Worm (Caenorhabditis elegans): ENCODE measurements around the gene srg-39.
A peak's percentile ranks its signal among the peaks of the same experiment; 100 is the strongest.

Gene srg-39

DNA sequence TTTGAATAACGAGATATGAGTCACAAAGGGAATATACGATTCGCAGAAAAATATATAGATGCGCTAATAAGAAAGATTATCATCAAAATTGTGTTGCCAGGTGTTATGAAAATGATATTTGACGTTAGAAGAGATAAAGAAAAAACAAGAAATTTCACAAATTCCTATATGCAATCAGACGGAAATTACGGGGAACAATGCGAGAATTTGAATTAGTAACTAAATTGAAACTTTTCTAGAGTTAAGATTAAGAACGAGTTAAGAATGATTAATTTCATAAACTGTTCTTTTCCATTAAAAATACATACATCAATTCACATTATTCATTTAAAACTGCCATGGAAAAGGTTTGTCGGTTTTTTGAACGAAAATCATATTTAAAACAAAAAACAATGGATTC is 43.9 kb upstream of the srg-39 start, which contains the start of gene clc-6:
clc-6 (minus strand) TSS at position 101 of the 400 bp plus-strand sequence.
- no peak for TF ChIP-seq unc-39 (tag; optimal IDR thresholded peaks at IDR 0.05)
- no peak for TF ChIP-seq lsy-12 (tag; optimal IDR thresholded peaks at IDR 0.05)
- no peak for TF ChIP-seq unc-62 (GFP tag; optimal IDR thresholded peaks at IDR 0.05)
- no peak for TF ChIP-seq jun-1 (tag; optimal IDR thresholded peaks at IDR 0.05)
- no peak for TF ChIP-seq ama-1 (optimal IDR thresholded peaks at IDR 0.05)
- TF ChIP-seq lin-39 (tag; optimal IDR thresholded peaks at IDR 0.05): no peak
- TF ChIP-seq ZK546.5 (tag; optimal IDR thresholded peaks at IDR 0.05): no peak
- no peak for TF ChIP-seq fkh-10 (GFP tag; optimal IDR thresholded peaks at IDR 0.05)
- no peak for TF ChIP-seq ceh-82 (tag; optimal IDR thresholded peaks at IDR 0.05)
- TF ChIP-seq sea-2 (GFP tag; optimal IDR thresholded peaks at IDR 0.05): no peak
- TF ChIP-seq nhr-25 (tag; optimal IDR thresholded peaks at IDR 0.05): no peak
- no peak for TF ChIP-seq nhr-11 (tag; optimal IDR thresholded peaks at IDR 0.05)

DNA sequence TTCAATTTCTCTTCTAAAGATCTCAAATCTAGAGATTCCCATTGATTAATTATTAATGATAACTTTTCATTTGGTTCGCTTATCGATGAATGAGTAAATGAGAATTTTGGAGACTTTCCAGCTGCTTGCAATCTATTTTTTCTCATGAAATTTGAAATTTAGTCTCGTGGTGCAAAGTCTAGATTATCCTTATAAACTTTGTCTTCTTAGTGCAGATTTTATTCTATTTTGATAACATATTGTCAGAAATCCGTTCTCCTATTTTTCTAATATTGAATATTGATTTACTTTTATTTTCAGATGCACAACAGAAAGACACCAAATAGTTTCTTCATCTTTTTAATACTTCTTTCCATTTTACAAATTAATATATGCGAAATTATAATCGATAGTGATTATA is 38.8 kb upstream of the srg-39 start, which contains the start of gene lgc-49:
lgc-49 (plus strand) TSS at position 301 of the 400 bp plus-strand sequence.
- TF ChIP-seq nfya-1 (tag; optimal IDR thresholded peaks at IDR 0.05; ENCODE audit: insufficient read depth) (no peak), pqm-1 (tag; optimal IDR thresholded peaks at IDR 0.05) (no peak), hmg-11 (tag; optimal IDR thresholded peaks at IDR 0.05) (no peak)

DNA sequence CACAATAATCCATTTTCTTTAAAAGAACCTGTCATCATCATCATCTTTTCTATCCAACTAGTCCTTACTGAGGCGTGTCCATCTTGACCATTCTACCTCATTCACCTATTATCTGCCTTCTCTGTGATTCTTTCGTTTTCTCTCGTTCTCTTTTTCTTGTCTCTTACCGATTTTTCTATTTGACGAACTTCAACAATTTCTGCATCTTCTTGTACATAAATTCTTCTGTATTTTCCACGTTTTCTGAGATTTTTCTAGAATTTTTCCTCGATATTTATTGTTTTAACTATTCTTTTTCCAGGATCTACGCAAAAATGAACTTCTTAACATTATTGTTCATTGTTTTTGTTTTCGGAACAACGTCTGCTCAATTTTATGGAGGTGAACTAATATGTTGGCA is 30.7 kb upstream of the srg-39 start, which contains the start of gene cnc-10:
cnc-10 (plus strand) TSS at position 301 of the 400 bp plus-strand sequence.
- TF ChIP-seq elt-1 (tag; optimal IDR thresholded peaks at IDR 0.05) (no peak), aly-2 (tag; optimal IDR thresholded peaks at IDR 0.05) (no peak), ceh-16 (tag; optimal IDR thresholded peaks at IDR 0.05) (no peak), nhr-237 (tag; optimal IDR thresholded peaks at IDR 0.05) (no peak), ama-1 (optimal IDR thresholded peaks at IDR 0.05) (no peak)

DNA sequence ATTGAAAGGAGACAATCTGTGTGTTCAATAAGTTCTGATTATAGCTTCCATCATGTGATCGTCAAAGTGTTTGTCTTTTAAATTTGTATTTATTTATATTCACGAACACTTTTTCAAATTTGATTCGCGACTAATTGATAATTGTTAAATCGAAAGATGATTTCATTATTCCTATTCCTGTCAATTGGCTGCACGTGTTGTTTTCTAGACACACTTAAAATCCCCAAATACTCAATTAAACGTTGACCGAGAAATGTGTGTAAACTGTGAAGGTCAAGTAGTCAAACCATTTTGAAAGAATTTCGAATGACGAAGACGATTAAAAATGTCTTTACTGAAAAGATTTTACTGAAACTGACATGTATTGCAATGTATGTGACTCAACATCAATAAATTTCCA is 28.7 kb upstream of the srg-39 start:
- no peak for TF ChIP-seq egl-5 (tag; optimal IDR thresholded peaks at IDR 0.05)
- no peak for TF ChIP-seq tbx-2 (tag; optimal IDR thresholded peaks at IDR 0.05)
- TF ChIP-seq nhr-67 (tag; optimal IDR thresholded peaks at IDR 0.05): no peak
- no peak for TF ChIP-seq R02D3.7 (tag; optimal IDR thresholded peaks at IDR 0.05)
- no peak for TF ChIP-seq eor-1 (tag; optimal IDR thresholded peaks at IDR 0.05)
- no peak for TF ChIP-seq unc-39 (tag; optimal IDR thresholded peaks at IDR 0.05)
- no peak for TF ChIP-seq fos-1 (tag; optimal IDR thresholded peaks at IDR 0.05)
- TF ChIP-seq nhr-23 (tag; optimal IDR thresholded peaks at IDR 0.05): no peak
- TF ChIP-seq fkh-2 (tag; optimal IDR thresholded peaks at IDR 0.05): no peak
- no peak for TF ChIP-seq nhr-76 (tag; optimal IDR thresholded peaks at IDR 0.05)
- TF ChIP-seq ztf-11 (tag; optimal IDR thresholded peaks at IDR 0.05): no peak
- no peak for TF ChIP-seq sea-2 (GFP tag; optimal IDR thresholded peaks at IDR 0.05)
- no peak for TF ChIP-seq nhr-43 (tag; optimal IDR thresholded peaks at IDR 0.05; ENCODE audit: poor library complexity, severe bottlenecking)
- TF ChIP-seq aly-2 (tag; optimal IDR thresholded peaks at IDR 0.05): no peak
- no peak for TF ChIP-seq pha-4 (tag; optimal IDR thresholded peaks at IDR 0.05)
- no peak for TF ChIP-seq zag-1 (tag; optimal IDR thresholded peaks at IDR 0.05)
- TF ChIP-seq unc-62 (GFP tag; optimal IDR thresholded peaks at IDR 0.05): no peak
- no peak for TF ChIP-seq daf-12 (tag; optimal IDR thresholded peaks at IDR 0.05)

DNA sequence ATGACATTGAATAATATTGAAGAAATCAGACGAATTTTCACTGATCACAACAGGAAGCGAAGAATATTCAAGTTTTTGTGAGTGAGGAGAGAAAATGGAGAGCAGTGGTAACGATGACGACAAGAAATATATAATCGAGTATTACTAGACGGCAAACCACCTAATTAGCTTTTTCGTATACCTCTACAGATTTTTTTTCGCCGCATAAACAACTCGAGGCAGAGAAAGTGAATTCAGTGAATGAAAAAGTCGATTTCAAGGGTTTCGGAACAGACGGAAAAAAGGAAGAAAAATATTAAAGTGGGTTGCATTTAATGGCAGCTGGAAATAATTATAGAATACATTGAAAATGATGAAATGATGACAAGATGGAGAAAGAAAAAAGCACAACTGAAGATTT is 25.3 kb upstream of the srg-39 start, which contains the start of gene gpa-1:
gpa-1 (minus strand) TSS at position 101 of the 400 bp plus-strand sequence.
- no peak for TF ChIP-seq sea-2 (GFP tag; optimal IDR thresholded peaks at IDR 0.05)
- TF ChIP-seq lin-39 (tag; optimal IDR thresholded peaks at IDR 0.05): no peak
- no peak for TF ChIP-seq unc-62 (GFP tag; optimal IDR thresholded peaks at IDR 0.05)

DNA sequence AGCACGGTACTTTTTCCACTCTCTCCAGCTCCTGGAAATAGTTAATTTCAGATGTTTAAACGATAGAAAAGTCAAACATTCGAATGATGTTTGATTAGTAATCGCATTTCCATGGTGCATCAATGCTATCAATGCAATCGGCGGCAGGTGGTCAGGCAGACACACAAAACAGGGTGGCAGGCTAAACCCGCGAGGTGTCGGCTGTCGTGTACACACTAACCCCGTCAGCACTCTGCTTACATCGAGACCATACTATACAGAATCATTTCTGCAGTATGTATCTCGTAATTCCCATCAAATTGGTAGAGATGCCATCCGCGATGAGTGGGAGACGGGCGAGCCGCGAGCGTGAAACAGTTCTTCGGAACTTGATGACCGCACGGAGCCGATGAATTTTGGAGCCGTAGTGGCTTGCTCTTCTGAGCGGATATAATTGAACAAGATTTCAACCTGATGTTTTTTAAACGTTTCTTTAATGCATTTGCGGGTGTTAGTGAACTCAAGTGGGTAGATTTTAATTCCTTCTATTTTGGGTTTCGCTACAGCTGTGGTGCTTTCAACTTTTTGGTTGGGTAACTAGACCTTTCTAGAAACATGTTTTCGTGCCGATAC is 24.6 kb upstream of the srg-39 start:
- TF ChIP-seq nhr-43 (tag; optimal IDR thresholded peaks at IDR 0.05; ENCODE audit: poor library complexity, severe bottlenecking) (peak; percentile 61), snpc-4 (tag; optimal IDR thresholded peaks at IDR 0.05) (peak; percentile 97), nfya-1 (tag; optimal IDR thresholded peaks at IDR 0.05; ENCODE audit: insufficient read depth) (peak; percentile 14), R02D3.7 (tag; optimal IDR thresholded peaks at IDR 0.05) (peak; percentile 5), pqm-1 (tag; optimal IDR thresholded peaks at IDR 0.05) (peak; percentile 65), elt-2 (tag; optimal IDR thresholded peaks at IDR 0.05) (peak; percentile 76), nhr-77 (tag; optimal IDR thresholded peaks at IDR 0.05) (peak; percentile 38), ama-1 (optimal IDR thresholded peaks at IDR 0.05) (peak; percentile 47)

All from whole organism, L3 larva.